Worm (Caenorhabditis elegans): ENCODE results near the gene der-2.

ce11 chrIII:7207903-7208497, 14.9 kb downstream of the der-2 start, which contains the start of gene rpl-6:
- TF ChIP-seq nhr-77 (tag; optimal IDR thresholded peaks at IDR 0.05) = peak; percentile 95
- TF ChIP-seq lin-13 (GFP tag; optimal IDR thresholded peaks at IDR 0.05) = peak; percentile 77
- TF ChIP-seq fos-1 (tag; optimal IDR thresholded peaks at IDR 0.05) = no peak
- no peak for TF ChIP-seq R02D3.7 (tag; optimal IDR thresholded peaks at IDR 0.05)
- TF ChIP-seq hlh-30 (tag; optimal IDR thresholded peaks at IDR 0.05; ENCODE audit: insufficient read depth) = peak; percentile 88
- TF ChIP-seq snpc-4 (tag; optimal IDR thresholded peaks at IDR 0.05) = peak; percentile 25
- TF ChIP-seq F49E8.2 (tag; optimal IDR thresholded peaks at IDR 0.05; ENCODE audit: borderline replicate concordance) = no peak
- TF ChIP-seq unc-130 (GFP tag; optimal IDR thresholded peaks at IDR 0.05) = peak; percentile 41
- no peak for TF ChIP-seq aly-2 (tag; optimal IDR thresholded peaks at IDR 0.05)
- peak; percentile 79 for TF ChIP-seq rbr-2 (tag; optimal IDR thresholded peaks at IDR 0.05)
- no peak for TF ChIP-seq ceh-62 (tag; optimal IDR thresholded peaks at IDR 0.05)
- no peak for TF ChIP-seq jun-1 (tag; optimal IDR thresholded peaks at IDR 0.05)
- peak; percentile 62 for TF ChIP-seq nhr-25 (tag; optimal IDR thresholded peaks at IDR 0.05; ENCODE audit: borderline replicate concordance, insufficient read depth)
